Fruit fly (Drosophila melanogaster): ENCODE data around the gene SmE.

Gene SmE

dm6 chr2L:7860739-7861138, 24.5 kb downstream of the SmE start, which contains the start of gene TwdlE:
TSS of gene TwdlE (minus strand) at chr2L:7860839.
- TF ChIP-seq Myc (optimal IDR thresholded peaks at IDR 0.05) = no peak
- no peak for TF ChIP-seq rgr (GFP tag; optimal IDR thresholded peaks at IDR 0.05)
- no peak for TF ChIP-seq sage (GFP tag; optimal IDR thresholded peaks at IDR 0.05)
- no peak for TF ChIP-seq psq (GFP tag; optimal IDR thresholded peaks at IDR 0.05)
- no peak for TF ChIP-seq Rel (GFP tag; optimal IDR thresholded peaks at IDR 0.05)
- no peak for TF ChIP-seq Rel (tag; optimal IDR thresholded peaks at IDR 0.05)
- TF ChIP-seq usp (GFP tag; optimal IDR thresholded peaks at IDR 0.05) = no peak
- no peak for TF ChIP-seq Dif (GFP tag; optimal IDR thresholded peaks at IDR 0.05; ENCODE audit: partially characterized antibody)
- no peak for TF ChIP-seq woc (GFP tag; optimal IDR thresholded peaks at IDR 0.05)
- no peak for TF ChIP-seq Hr78 (GFP tag; optimal IDR thresholded peaks at IDR 0.05)
- TF ChIP-seq Hr83 (GFP tag; optimal IDR thresholded peaks at IDR 0.05; ENCODE audit: poor library complexity, severe bottlenecking) = no peak
- TF ChIP-seq fru (GFP tag; optimal IDR thresholded peaks at IDR 0.05) = no peak

- peak; percentile 86 for TF ChIP-seq Myc (optimal IDR thresholded peaks at IDR 0.05)
- peak in 1 of 2 experiments; percentile 0 for TF ChIP-seq foxo (GFP tag; optimal IDR thresholded peaks at IDR 0.05)
- TF ChIP-seq Vsx2 (GFP tag; optimal IDR thresholded peaks at IDR 0.05; ENCODE audit: partially characterized antibody) = peak; percentile 10
Measured at dm6 chr2L:7856380-7857127, 28.7 kb downstream of the SmE start, which contains the start of gene lectin-28C. TSS of gene lectin-28C (plus strand) at chr2L:7857077.

dm6 chr2L:7855108-7855507, 30.1 kb downstream of the SmE start, which contains the start of gene CG14535:
TSS of gene CG14535 (minus strand) at chr2L:7855475.
- no peak for TF ChIP-seq pan (optimal IDR thresholded peaks at IDR 0.05)
- no peak for TF ChIP-seq foxo (GFP tag; optimal IDR thresholded peaks at IDR 0.05)
- TF ChIP-seq br (GFP tag; optimal IDR thresholded peaks at IDR 0.05) = no peak
- no peak for TF ChIP-seq h (GFP tag; optimal IDR thresholded peaks at IDR 0.05)
- TF ChIP-seq jim (GFP tag; optimal IDR thresholded peaks at IDR 0.05) = no peak
- TF ChIP-seq Hnf4 (GFP tag; optimal IDR thresholded peaks at IDR 0.05) = no peak
- no peak for TF ChIP-seq brk (GFP tag; optimal IDR thresholded peaks at IDR 0.05)
- no peak for TF ChIP-seq Myc (optimal IDR thresholded peaks at IDR 0.05)
- no peak for TF ChIP-seq Jra (GFP tag; optimal IDR thresholded peaks at IDR 0.05)
- no peak for TF ChIP-seq OdsH (GFP tag; optimal IDR thresholded peaks at IDR 0.05)
- TF ChIP-seq Vsx2 (GFP tag; optimal IDR thresholded peaks at IDR 0.05; ENCODE audit: partially characterized antibody) = no peak
- TF ChIP-seq dmrt93B (GFP tag; optimal IDR thresholded peaks at IDR 0.05) = no peak
- TF ChIP-seq N (GFP tag; optimal IDR thresholded peaks at IDR 0.05) = no peak
- TF ChIP-seq Dif (GFP tag; optimal IDR thresholded peaks at IDR 0.05; ENCODE audit: partially characterized antibody) = no peak
- TF ChIP-seq Dfd (GFP tag; optimal IDR thresholded peaks at IDR 0.05) = no peak
- no peak for TF ChIP-seq sage (GFP tag; optimal IDR thresholded peaks at IDR 0.05)
- TF ChIP-seq CG9705 (GFP tag; optimal IDR thresholded peaks at IDR 0.05) = no peak
- no peak for TF ChIP-seq tai (GFP tag; optimal IDR thresholded peaks at IDR 0.05)
- TF ChIP-seq usp (GFP tag; optimal IDR thresholded peaks at IDR 0.05) = no peak
- TF ChIP-seq ey (GFP tag; optimal IDR thresholded peaks at IDR 0.05) = no peak

dm6 chr2L:7851609-7852008, 33.6 kb downstream of the SmE start:
- TF ChIP-seq dsf (GFP tag; optimal IDR thresholded peaks at IDR 0.05; ENCODE audit: borderline replicate concordance) = no peak
- TF ChIP-seq GATAd (GFP tag; optimal IDR thresholded peaks at IDR 0.05) = no peak
- TF ChIP-seq HLH106 (tag; optimal IDR thresholded peaks at IDR 0.05) = no peak
- no peak for TF ChIP-seq woc (GFP tag; optimal IDR thresholded peaks at IDR 0.05)
- TF ChIP-seq br (GFP tag; optimal IDR thresholded peaks at IDR 0.05) = no peak
- TF ChIP-seq brk (GFP tag; optimal IDR thresholded peaks at IDR 0.05) = no peak
- TF ChIP-seq Dif (GFP tag; optimal IDR thresholded peaks at IDR 0.05; ENCODE audit: partially characterized antibody) = no peak
- TF ChIP-seq Jra (GFP tag; optimal IDR thresholded peaks at IDR 0.05) = no peak
- no peak for TF ChIP-seq lola (GFP tag; optimal IDR thresholded peaks at IDR 0.05)
- TF ChIP-seq h (GFP tag; optimal IDR thresholded peaks at IDR 0.05) = no peak
- TF ChIP-seq Abd-B (GFP tag; optimal IDR thresholded peaks at IDR 0.05) = no peak
- no peak for TF ChIP-seq N (GFP tag; optimal IDR thresholded peaks at IDR 0.05)
- no peak for TF ChIP-seq psq (GFP tag; optimal IDR thresholded peaks at IDR 0.05)
- TF ChIP-seq Vsx2 (GFP tag; optimal IDR thresholded peaks at IDR 0.05; ENCODE audit: partially characterized antibody) = no peak

All from whole organism, wandering third instar larva.